Fruit fly (Drosophila melanogaster): ENCODE data around the gene CG9215.

The CG9215 gene

DNA sequence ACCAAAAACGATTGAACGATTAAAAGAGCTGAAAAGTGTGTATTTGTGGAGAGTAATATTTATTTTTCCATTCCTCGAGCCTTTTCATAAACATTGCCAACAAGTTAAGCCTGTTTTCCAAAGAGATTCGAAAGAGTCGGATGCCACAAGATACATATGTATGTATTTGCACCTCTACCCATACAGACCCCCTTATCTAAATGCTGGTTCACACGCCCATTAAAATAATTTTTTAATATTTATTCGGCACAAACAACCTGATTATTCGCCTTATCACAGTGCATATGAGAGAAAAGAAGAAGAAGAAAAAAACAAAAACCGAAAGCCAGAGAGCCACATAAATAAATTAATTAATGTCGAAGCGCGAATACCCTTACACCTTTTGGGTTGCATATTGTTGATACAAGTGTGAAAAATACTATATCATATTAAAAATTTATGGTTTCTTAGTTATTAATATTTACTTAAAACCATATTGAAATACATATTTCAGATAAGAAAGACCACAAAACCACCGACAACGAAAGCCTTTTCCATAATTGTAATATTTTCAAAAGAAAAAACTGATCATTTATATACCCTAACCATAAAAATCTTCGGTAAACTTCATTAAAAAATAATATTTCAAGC lies 14.2 kb downstream of the CG9215 start (continued):
- TF ChIP-seq Neu2 (GFP tag; optimal IDR thresholded peaks at IDR 0.05; ENCODE audit: borderline replicate concordance) (no peak), CG6813 (GFP tag; optimal IDR thresholded peaks at IDR 0.05) (peak; percentile 5), CG4707 (GFP tag; optimal IDR thresholded peaks at IDR 0.05) (peak; percentile 24), NC2α (GFP tag; optimal IDR thresholded peaks at IDR 0.05) (no peak), Med (GFP tag) (peak; percentile 57), CG5953 (GFP tag; IDR thresholded peaks at IDR 0.05) (no peak), CG11504 (tag; optimal IDR thresholded peaks at IDR 0.05) (peak; percentile 29), MBD-R2 (GFP tag; IDR thresholded peaks at IDR 0.05) (no peak), sens (GFP tag) (peak; percentile 76), CG12071 (GFP tag; optimal IDR thresholded peaks at IDR 0.05) (peak; percentile 8), Blimp-1 (GFP tag; optimal IDR thresholded peaks at IDR 0.05) (no peak), CG1792 (GFP tag; optimal IDR thresholded peaks at IDR 0.05) (no peak), CG12236 (GFP tag; optimal IDR thresholded peaks at IDR 0.05) (no peak)

DNA sequence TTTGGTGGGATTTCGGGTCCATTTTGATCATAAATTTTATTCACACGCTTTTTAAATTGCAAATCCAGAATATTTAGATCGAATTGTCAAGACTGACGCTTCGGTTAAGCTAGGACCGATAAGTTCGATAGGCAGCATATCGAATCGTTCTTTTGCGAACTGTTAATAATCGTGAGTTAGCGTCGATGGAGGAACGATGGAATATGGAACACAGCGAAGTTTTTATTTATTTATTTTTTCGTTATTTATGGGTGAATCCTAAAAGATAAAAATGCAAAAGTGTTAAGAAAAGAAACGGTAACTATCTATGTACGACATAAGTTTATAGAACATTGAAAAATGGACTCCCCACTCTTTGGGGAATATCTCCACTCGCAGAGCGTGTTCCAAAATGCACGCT lies 26.7 kb downstream of the CG9215 start, which contains the start of gene CG42300:
Gene CG42300, minus strand, starts transcription at position 101 of the 400 bp plus-strand sequence.
- no peak for TF ChIP-seq jumu (GFP tag; optimal IDR thresholded peaks at IDR 0.05)
- peak; percentile 28 for TF ChIP-seq CG30020 (tag; optimal IDR thresholded peaks at IDR 0.05)

DNA sequence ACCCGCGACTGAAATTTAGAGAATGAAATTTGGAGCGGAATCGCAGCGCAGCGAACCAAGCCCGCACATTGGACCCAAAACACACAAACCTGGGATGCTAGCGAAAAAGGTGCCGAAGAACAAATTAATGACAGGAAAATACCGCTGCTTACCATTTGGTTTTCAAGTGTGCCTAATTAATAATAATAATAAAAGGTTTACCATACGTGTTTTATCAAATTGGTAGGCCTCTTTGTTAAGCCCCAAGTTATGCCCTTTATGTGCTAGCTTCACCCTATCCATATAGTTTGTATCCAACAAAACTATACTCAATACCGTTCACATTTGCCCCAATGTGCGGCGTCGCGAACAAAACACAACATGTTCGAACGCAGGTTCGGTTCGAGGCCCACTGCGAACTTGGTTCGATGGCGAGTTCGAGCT lies 28.4 kb downstream of the CG9215 start, which contains the start of gene Ac13E:
Gene Ac13E, minus strand, starts transcription at position 23 of the 423 bp plus-strand sequence.
- TF ChIP-seq CG11085 (GFP tag; IDR thresholded peaks at IDR 0.05) (peak; percentile 64; the same call in 1 of the 2 replicates), D19A (tag; optimal IDR thresholded peaks at IDR 0.05) (peak; percentile 85), CG9932 (GFP tag; IDR thresholded peaks at IDR 0.05) (peak; percentile 90), CG12104 (GFP tag; optimal IDR thresholded peaks at IDR 0.05) (peak; percentile 88), emc (GFP tag; optimal IDR thresholded peaks at IDR 0.05) (no peak), CG12769 (tag; optimal IDR thresholded peaks at IDR 0.05) (peak; percentile 90), Hey (tag; optimal IDR thresholded peaks at IDR 0.05) (peak; percentile 52), Hr78 (GFP tag; optimal IDR thresholded peaks at IDR 0.05) (peak in 1 of 2 experiments; percentile 62), gro (GFP tag; optimal IDR thresholded peaks at IDR 0.05) (peak; percentile 83), Chrac-16 (GFP tag; optimal IDR thresholded peaks at IDR 0.05) (peak; percentile 93), CG9797 (GFP tag; optimal IDR thresholded peaks at IDR 0.05) (peak; percentile 18), HLH3B (GFP tag; IDR thresholded peaks at IDR 0.05) (peak; percentile 85), chif (GFP tag; optimal IDR thresholded peaks at IDR 0.05) (peak; percentile 56 to 85), zen2 (GFP tag; IDR thresholded peaks at IDR 0.05; ENCODE audit: partially characterized antibody) (no peak), nerfin-1 (tag; optimal IDR thresholded peaks at IDR 0.05) (peak; percentile 87), z (GFP tag; IDR thresholded peaks at IDR 0.05) (no peak), ham (GFP tag; IDR thresholded peaks at IDR 0.05) (peak; percentile 52; the same call in 1 of the 2 replicates), CG1832 (GFP tag; optimal IDR thresholded peaks at IDR 0.05) (no peak), CG11247 (GFP tag; IDR thresholded peaks at IDR 0.05) (peak; percentile 78), PHDP (tag; optimal IDR thresholded peaks at IDR 0.05) (peak; percentile 92), CG8388 (GFP tag; optimal IDR thresholded peaks at IDR 0.05) (peak; percentile 85), unc-4 (GFP tag; IDR thresholded peaks at IDR 0.05; ENCODE audit: partially characterized antibody) (no peak), Aef1 (GFP tag; IDR thresholded peaks at IDR 0.05) (peak; percentile 74; the same call in 2 of the 3 replicates), CG10209 (GFP tag; optimal IDR thresholded peaks at IDR 0.05) (peak; percentile 90), CG1602 (GFP tag; optimal IDR thresholded peaks at IDR 0.05) (peak; percentile 85), nerfin-2 (GFP tag; IDR thresholded peaks at IDR 0.05; ENCODE audit: partially characterized antibody) (peak; percentile 72), CG7786 (GFP tag; optimal IDR thresholded peaks at IDR 0.05) (peak; percentile 75), Kr (GFP tag; optimal IDR thresholded peaks at IDR 0.05) (peak; percentile 74), CG15514 (GFP tag; optimal IDR thresholded peaks at IDR 0.05) (peak; percentile 81), mld (GFP tag; IDR thresholded peaks at IDR 0.05; ENCODE audit: partially characterized antibody) (peak; percentile 15; the same call in 1 of the 3 replicates), ftz-f1 (GFP tag; optimal IDR thresholded peaks at IDR 0.05) (peak; percentile 59)

Data from whole organism, embryonic.